Worm (Caenorhabditis elegans) whole organism, L4/young adult: ENCODE data around the gene Y43F8B.11.

Experiments used
- W03F9.2 ChIP-seq: fragments of 150-350 bp; optimal IDR thresholded peaks from 2 replicates; lab custom pipeline; 2014; ENCODE audit warnings: missing biosample characterization, missing genetic modification characterization
- dao-5 ChIP-seq: sonication (generic microtip); optimal IDR thresholded peaks from 2 replicates; lab custom pipeline; 2016; ENCODE audit warnings: missing genotype, missing genetic modification characterization, moderate library complexity, missing compliant biosample characterization
- him-1 ChIP-seq: sonication (generic microtip); optimal IDR thresholded peaks from 2 replicates; lab custom pipeline; 2016; ENCODE audit warnings: missing genotype, missing genetic modification reagents, missing genetic modification characterization, missing compliant biosample characterization

- TF ChIP-seq W03F9.2 (tag; lab: Kevin White, UChicago) (no peak), him-1 (no peak), dao-5 (tag; lab: Kevin White, UChicago) (no peak)
These were observed 30.9 kb downstream of the Y43F8B.11 start for ce11 chrV:19501389-19501788.
